Worm (Caenorhabditis elegans) whole organism, L4/young adult: ENCODE data around the gene C46C11.3.

ENCODE experiments used
- W03F9.2 ChIP-seq: fragments of 150-350 bp; optimal IDR thresholded peaks from 2 replicates; lab custom pipeline; 2014; ENCODE audit warnings: missing biosample characterization, missing genetic modification characterization
- dao-5 ChIP-seq: sonication (generic microtip); optimal IDR thresholded peaks from 2 replicates; lab custom pipeline; 2016; ENCODE audit warnings: missing genotype, missing genetic modification characterization, moderate library complexity, missing compliant biosample characterization
- him-1 ChIP-seq: sonication (generic microtip); optimal IDR thresholded peaks from 2 replicates; lab custom pipeline; 2016; ENCODE audit warnings: missing genotype, missing genetic modification reagents, missing genetic modification characterization, missing compliant biosample characterization

- TF ChIP-seq him-1 (tag; lab: Kevin White, UChicago) (no peak), W03F9.2 (tag; lab: Kevin White, UChicago) (no peak), dao-5 (tag; lab: Kevin White, UChicago) (no peak)
These were observed 38.2 kb downstream of the C46C11.3 start, which contains the start of gene nhr-45 for ce11 chrX:4660268-4660880.
